Fruit fly (Drosophila melanogaster): ENCODE measurements around the gene CG17328.

Gene CG17328

DNA sequence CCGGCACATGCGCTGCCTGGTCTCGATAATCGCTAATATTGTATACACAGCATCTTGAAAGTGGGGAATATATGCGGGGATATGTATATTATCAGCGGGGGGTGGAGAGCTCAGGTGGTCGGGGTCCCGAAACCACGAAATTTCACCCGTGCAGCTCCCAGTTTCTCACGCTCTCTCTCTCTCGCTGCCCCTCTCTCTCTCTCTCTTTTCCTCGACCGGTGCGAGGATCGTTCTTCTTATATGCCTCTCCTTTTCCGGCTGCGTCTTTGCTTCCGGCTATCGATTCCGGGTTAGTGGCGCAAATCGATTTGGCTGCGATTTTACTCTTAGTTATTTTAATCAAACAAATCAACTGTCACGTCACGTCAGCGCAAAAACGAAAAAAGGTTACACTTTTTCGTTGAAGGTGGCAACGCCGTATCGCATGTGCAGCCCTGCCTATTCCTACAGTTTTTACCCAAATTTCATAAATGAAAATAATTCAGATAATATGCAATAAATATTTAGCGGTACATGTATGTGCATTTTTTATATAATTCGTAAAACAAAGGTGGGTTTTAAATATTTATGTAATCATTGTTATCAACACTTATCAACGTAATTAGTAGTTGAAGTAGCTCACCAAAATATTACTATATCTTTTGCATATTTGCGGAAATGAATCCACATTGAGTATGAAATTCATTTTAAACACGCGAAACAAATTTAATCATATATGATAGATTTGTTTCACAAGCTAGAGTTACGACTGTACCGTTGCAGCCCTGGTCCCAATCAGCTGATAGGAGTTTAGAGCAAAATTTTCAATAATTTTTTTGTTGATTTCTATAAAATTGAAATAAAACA, at the start of gene CG17328, which contains the start of gene heix (continued):
- TF ChIP-seq CG12219 (GFP tag; optimal IDR thresholded peaks at IDR 0.05): peak; percentile 44
- no peak for TF ChIP-seq CG14965 (GFP tag; optimal IDR thresholded peaks at IDR 0.05; ENCODE audit: borderline replicate concordance)
- TF ChIP-seq cato (GFP tag; optimal IDR thresholded peaks at IDR 0.05; ENCODE audit: borderline replicate concordance): peak; percentile 69
- TF ChIP-seq pho (GFP tag; optimal IDR thresholded peaks at IDR 0.05): peak; percentile 50
- TF ChIP-seq Fer3 (tag; optimal IDR thresholded peaks at IDR 0.05): peak; percentile 78
- TF ChIP-seq CG15696 (tag; optimal IDR thresholded peaks at IDR 0.05): peak; percentile 72
- peak; percentile 85 for TF ChIP-seq Rfx (GFP tag; IDR thresholded peaks at IDR 0.05)
- TF ChIP-seq CG11398 (GFP tag; optimal IDR thresholded peaks at IDR 0.05): no peak
- TF ChIP-seq cad (GFP tag; optimal IDR thresholded peaks at IDR 0.05): no peak
- TF ChIP-seq CG11723 (GFP tag; optimal IDR thresholded peaks at IDR 0.05): no peak
- peak; percentile 26 for TF ChIP-seq dm (GFP tag; optimal IDR thresholded peaks at IDR 0.05)
- TF ChIP-seq ase (GFP tag; IDR thresholded peaks at IDR 0.05): no peak; the same call in 1 of the 3 replicates
- TF ChIP-seq CG7928 (GFP tag; optimal IDR thresholded peaks at IDR 0.05): peak; percentile 96
- no peak for TF ChIP-seq CTCF (GFP tag; optimal IDR thresholded peaks at IDR 0.05)
- peak; percentile 81 for TF ChIP-seq Chrac-16 (GFP tag; optimal IDR thresholded peaks at IDR 0.05)
- peak; percentile 57 for TF ChIP-seq crc (GFP tag; optimal IDR thresholded peaks at IDR 0.05)
- TF ChIP-seq gfzf (GFP tag; optimal IDR thresholded peaks at IDR 0.05): peak; percentile 72
- no peak for TF ChIP-seq kni (GFP tag; optimal IDR thresholded peaks at IDR 0.05)
- no peak for TF ChIP-seq CG10209 (GFP tag; optimal IDR thresholded peaks at IDR 0.05)
- no peak; the same call in 1 of the 2 replicates for TF ChIP-seq klu (GFP tag; IDR thresholded peaks at IDR 0.05)
- TF ChIP-seq CG32532 (GFP tag; IDR thresholded peaks at IDR 0.05): peak; percentile 82; the same call in 1 of the 2 replicates
- TF ChIP-seq ERR (GFP tag; optimal IDR thresholded peaks at IDR 0.05): no peak
- peak; percentile 42 for TF ChIP-seq CG17568 (GFP tag; optimal IDR thresholded peaks at IDR 0.05)
- peak; percentile 94 for TF ChIP-seq CG14710 (tag; optimal IDR thresholded peaks at IDR 0.05)
- TF ChIP-seq CG33213 (GFP tag; optimal IDR thresholded peaks at IDR 0.05): peak; percentile 38
- TF ChIP-seq CG33557 (GFP tag; optimal IDR thresholded peaks at IDR 0.05): peak; percentile 36
- TF ChIP-seq CG9609 (GFP tag; optimal IDR thresholded peaks at IDR 0.05): peak; percentile 53
- no peak for TF ChIP-seq pfk (GFP tag; optimal IDR thresholded peaks at IDR 0.05)
- TF ChIP-seq Pdp1 (GFP tag; optimal IDR thresholded peaks at IDR 0.05): peak; percentile 53 to 74
- no peak for TF ChIP-seq Lhr (GFP tag; optimal IDR thresholded peaks at IDR 0.05)
- no peak for TF ChIP-seq Optix (GFP tag; IDR thresholded peaks at IDR 0.05)
- peak; percentile 6 for TF ChIP-seq sd (tag; optimal IDR thresholded peaks at IDR 0.05)
- TF ChIP-seq PHDP (tag; optimal IDR thresholded peaks at IDR 0.05): peak; percentile 78
- TF ChIP-seq ham (GFP tag; IDR thresholded peaks at IDR 0.05): no peak; the same call in 1 of the 2 replicates
- peak; percentile 48; the same call in 1 of the 2 replicates for TF ChIP-seq ara (GFP tag; IDR thresholded peaks at IDR 0.05)
- peak; percentile 18 for TF ChIP-seq tup (GFP tag; optimal IDR thresholded peaks at IDR 0.05)
- TF ChIP-seq Doc3 (GFP tag; IDR thresholded peaks at IDR 0.05; ENCODE audit: partially characterized antibody): no peak
- no peak for TF ChIP-seq repo (GFP tag; optimal IDR thresholded peaks at IDR 0.05)
- TF ChIP-seq CG32772 (GFP tag; IDR thresholded peaks at IDR 0.05): peak; percentile 81
- TF ChIP-seq Dref (GFP tag; IDR thresholded peaks at IDR 0.05): no peak
- TF ChIP-seq aop (GFP tag; IDR thresholded peaks at IDR 0.05): no peak
- peak; percentile 80 for TF ChIP-seq Aef1 (GFP tag; IDR thresholded peaks at IDR 0.05)
- TF ChIP-seq kay (GFP tag; optimal IDR thresholded peaks at IDR 0.05): peak; percentile 34
- TF ChIP-seq schlank (tag; optimal IDR thresholded peaks at IDR 0.05): peak; percentile 57
- peak; percentile 39 for TF ChIP-seq nerfin-1 (tag; optimal IDR thresholded peaks at IDR 0.05)
- TF ChIP-seq Kr (GFP tag; optimal IDR thresholded peaks at IDR 0.05): no peak
- peak; percentile 59 for TF ChIP-seq dmrt11E (tag; optimal IDR thresholded peaks at IDR 0.05)
- TF ChIP-seq D19B (GFP tag; optimal IDR thresholded peaks at IDR 0.05): peak; percentile 68

All from whole organism, embryonic.